Fruit fly (Drosophila melanogaster): Measurements from ENCODE around the gene TkR99D.
A peak's percentile ranks its signal among the peaks of the same experiment; 100 is the strongest.

TkR99D gene

dm6 chr3R:29933007-29933464 is 36.2 kb downstream of the TkR99D start, which contains the start of the genes Cog7, CG42557 and CG42558 (continued):
- TF ChIP-seq CG17361 (GFP tag; IDR thresholded peaks at IDR 0.05) (no peak), CG4820 (GFP tag; optimal IDR thresholded peaks at IDR 0.05) (no peak), CG34376 (GFP tag; optimal IDR thresholded peaks at IDR 0.05) (no peak), Hsf (GFP tag; optimal IDR thresholded peaks at IDR 0.05) (no peak), NC2β (GFP tag; optimal IDR thresholded peaks at IDR 0.05) (no peak), Nf-YC (tag; optimal IDR thresholded peaks at IDR 0.05) (no peak), nau (GFP tag; optimal IDR thresholded peaks at IDR 0.05) (no peak), Dip2 (GFP tag; IDR thresholded peaks at IDR 0.05) (no peak), exex (tag; optimal IDR thresholded peaks at IDR 0.05) (no peak), CG2889 (GFP tag; IDR thresholded peaks at IDR 0.05) (no peak), HmgD (GFP tag; optimal IDR thresholded peaks at IDR 0.05) (no peak), nmo (GFP tag; optimal IDR thresholded peaks at IDR 0.05) (peak; percentile 8), CG12769 (tag; optimal IDR thresholded peaks at IDR 0.05) (no peak), zfh2 (GFP tag; optimal IDR thresholded peaks at IDR 0.05) (no peak), cg (GFP tag; optimal IDR thresholded peaks at IDR 0.05) (no peak), CG30403 (GFP tag; optimal IDR thresholded peaks at IDR 0.05) (no peak), ranshi (GFP tag; IDR thresholded peaks at IDR 0.05) (no peak), Six4 (GFP tag; optimal IDR thresholded peaks at IDR 0.05) (no peak), ATbp (GFP tag; optimal IDR thresholded peaks at IDR 0.05) (no peak), CG11398 (GFP tag; optimal IDR thresholded peaks at IDR 0.05) (no peak), kay (GFP tag; optimal IDR thresholded peaks at IDR 0.05) (no peak), CG14014 (GFP tag; IDR thresholded peaks at IDR 0.05) (no peak), zf30C (GFP tag; optimal IDR thresholded peaks at IDR 0.05) (no peak), aop (GFP tag; IDR thresholded peaks at IDR 0.05) (no peak), wdn (GFP tag; IDR thresholded peaks at IDR 0.05) (no peak), CG18599 (GFP tag; optimal IDR thresholded peaks at IDR 0.05) (no peak), az2 (GFP tag; optimal IDR thresholded peaks at IDR 0.05) (no peak), bab2 (GFP tag; optimal IDR thresholded peaks at IDR 0.05) (no peak), Dref (GFP tag; IDR thresholded peaks at IDR 0.05) (peak; percentile 40), fd102C (GFP tag; optimal IDR thresholded peaks at IDR 0.05) (no peak), Stat92E (GFP tag; optimal IDR thresholded peaks at IDR 0.05) (no peak), CG12219 (GFP tag; optimal IDR thresholded peaks at IDR 0.05) (no peak), CG10274 (GFP tag; optimal IDR thresholded peaks at IDR 0.05) (no peak), Awh (GFP tag; IDR thresholded peaks at IDR 0.05) (no peak), CG6254 (GFP tag; optimal IDR thresholded peaks at IDR 0.05) (no peak), CG17802 (tag; optimal IDR thresholded peaks at IDR 0.05) (no peak), ssp (GFP tag; IDR thresholded peaks at IDR 0.05) (no peak), CG30020 (tag; optimal IDR thresholded peaks at IDR 0.05) (peak; percentile 49), CG5245 (GFP tag; optimal IDR thresholded peaks at IDR 0.05) (no peak), cas (GFP tag; IDR thresholded peaks at IDR 0.05) (no peak), yki (optimal IDR thresholded peaks at IDR 0.05) (no peak), Ssrp (tag; optimal IDR thresholded peaks at IDR 0.05) (no peak), CG11504 (tag; optimal IDR thresholded peaks at IDR 0.05) (no peak), CG30431 (GFP tag; optimal IDR thresholded peaks at IDR 0.05) (no peak), zfh1 (GFP tag; IDR thresholded peaks at IDR 0.05) (no peak), slbo (GFP tag; IDR thresholded peaks at IDR 0.05) (no peak), row (GFP tag; IDR thresholded peaks at IDR 0.05) (peak; percentile 92), gfzf (GFP tag; optimal IDR thresholded peaks at IDR 0.05) (peak; percentile 82), Xbp1 (GFP tag; optimal IDR thresholded peaks at IDR 0.05) (no peak), CG5953 (GFP tag; IDR thresholded peaks at IDR 0.05) (no peak), eve (GFP tag; optimal IDR thresholded peaks at IDR 0.05) (no peak), CG32532 (GFP tag; IDR thresholded peaks at IDR 0.05) (no peak), ken (GFP tag; IDR thresholded peaks at IDR 0.05) (no peak)
